Worm (Caenorhabditis elegans): Measurements from ENCODE around the gene T01B7.13.

Gene T01B7.13

DNA sequence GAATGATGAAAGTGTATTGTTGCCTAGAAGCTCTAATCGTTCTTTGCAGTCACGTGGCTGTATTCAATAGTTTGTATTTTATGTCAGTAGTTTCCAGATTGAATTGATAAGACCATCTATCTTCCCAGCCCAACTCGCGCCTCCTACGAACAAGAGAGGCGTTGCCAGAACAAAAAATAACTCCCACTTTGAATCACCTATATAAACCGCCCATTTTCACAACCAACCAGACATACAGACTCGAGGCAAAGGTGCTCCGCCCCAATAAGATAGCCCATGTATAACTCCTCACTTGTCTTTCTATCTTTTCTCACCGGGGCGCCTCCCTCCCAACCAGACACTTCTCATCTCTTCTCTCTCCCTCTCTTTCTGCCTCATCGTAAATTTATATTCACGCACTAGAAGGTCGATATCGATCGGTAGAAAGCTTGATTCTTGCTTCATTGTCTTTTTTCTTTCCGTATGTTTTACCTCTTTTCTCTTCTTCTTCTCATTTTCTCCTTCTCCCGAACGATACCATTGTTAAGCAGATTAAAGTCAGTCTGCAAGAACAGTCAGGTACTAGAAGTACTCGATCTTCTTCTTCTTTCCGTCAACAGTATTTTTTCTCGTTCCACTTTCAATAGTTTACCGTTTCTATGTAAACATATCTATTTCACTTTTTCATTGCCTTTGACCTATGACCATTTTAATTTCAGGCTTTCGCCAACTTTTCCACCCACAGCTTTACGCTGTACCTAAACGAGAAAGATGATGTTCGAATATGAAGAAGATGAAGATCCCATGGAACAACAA lies 28.4 kb downstream of the T01B7.13 start, which contains the start of gene mak-1 (continued):
- TF ChIP-seq hmg-11 (tag; optimal IDR thresholded peaks at IDR 0.05) (no peak), daf-12 (tag; optimal IDR thresholded peaks at IDR 0.05) (no peak), nhr-11 (tag; optimal IDR thresholded peaks at IDR 0.05) (no peak), nhr-76 (tag; optimal IDR thresholded peaks at IDR 0.05) (no peak), nhr-25 (tag; optimal IDR thresholded peaks at IDR 0.05) (peak; percentile 55), skn-1 (tag; optimal IDR thresholded peaks at IDR 0.05) (no peak), ama-1 (optimal IDR thresholded peaks at IDR 0.05) (peak; percentile 94), mml-1 (tag; optimal IDR thresholded peaks at IDR 0.05) (no peak)

ce11 chrII:8744555-8745448 lies 29.6 kb downstream of the T01B7.13 start:
- TF ChIP-seq nhr-11 (tag; optimal IDR thresholded peaks at IDR 0.05) (no peak), elt-1 (tag; optimal IDR thresholded peaks at IDR 0.05) (no peak), lin-39 (tag; optimal IDR thresholded peaks at IDR 0.05) (peak; percentile 47), eor-1 (tag; optimal IDR thresholded peaks at IDR 0.05) (no peak), nfya-1 (tag; optimal IDR thresholded peaks at IDR 0.05; ENCODE audit: insufficient read depth) (peak; percentile 37), nhr-12 (tag; optimal IDR thresholded peaks at IDR 0.05) (no peak), fkh-10 (GFP tag; optimal IDR thresholded peaks at IDR 0.05) (no peak), ceh-82 (tag; optimal IDR thresholded peaks at IDR 0.05) (no peak), skn-1 (tag; optimal IDR thresholded peaks at IDR 0.05) (no peak), jun-1 (tag; optimal IDR thresholded peaks at IDR 0.05) (peak; percentile 20), sea-2 (GFP tag; optimal IDR thresholded peaks at IDR 0.05) (no peak), nhr-43 (tag; optimal IDR thresholded peaks at IDR 0.05; ENCODE audit: poor library complexity, severe bottlenecking) (peak; percentile 36), unc-39 (tag; optimal IDR thresholded peaks at IDR 0.05) (no peak), unc-62 (GFP tag; optimal IDR thresholded peaks at IDR 0.05) (no peak), ama-1 (optimal IDR thresholded peaks at IDR 0.05) (peak; percentile 96), aly-2 (tag; optimal IDR thresholded peaks at IDR 0.05) (no peak), nhr-28 (tag; optimal IDR thresholded peaks at IDR 0.05) (no peak), elt-2 (tag; optimal IDR thresholded peaks at IDR 0.05) (peak; percentile 24), mdl-1 (tag; optimal IDR thresholded peaks at IDR 0.05) (peak; percentile 14), pha-4 (tag; optimal IDR thresholded peaks at IDR 0.05) (peak; percentile 41), egl-5 (tag; optimal IDR thresholded peaks at IDR 0.05) (no peak), ceh-28 (tag; optimal IDR thresholded peaks at IDR 0.05) (no peak), nhr-76 (tag; optimal IDR thresholded peaks at IDR 0.05) (no peak), mml-1 (tag; optimal IDR thresholded peaks at IDR 0.05) (no peak), ceh-16 (tag; optimal IDR thresholded peaks at IDR 0.05) (no peak), nhr-237 (tag; optimal IDR thresholded peaks at IDR 0.05) (no peak), ceh-9 (tag; optimal IDR thresholded peaks at IDR 0.05) (no peak), elt-3 (tag; optimal IDR thresholded peaks at IDR 0.05) (no peak), snpc-4 (tag; optimal IDR thresholded peaks at IDR 0.05) (no peak), nhr-25 (tag; optimal IDR thresholded peaks at IDR 0.05) (peak; percentile 85), pqm-1 (tag; optimal IDR thresholded peaks at IDR 0.05) (peak; percentile 3), egl-27 (tag; optimal IDR thresholded peaks at IDR 0.05) (no peak), R02D3.7 (tag; optimal IDR thresholded peaks at IDR 0.05) (no peak), lin-15B (tag; optimal IDR thresholded peaks at IDR 0.05) (no peak), ZK546.5 (tag; optimal IDR thresholded peaks at IDR 0.05) (no peak), nhr-23 (tag; optimal IDR thresholded peaks at IDR 0.05) (peak; percentile 67), tbx-2 (tag; optimal IDR thresholded peaks at IDR 0.05) (no peak), fkh-2 (tag; optimal IDR thresholded peaks at IDR 0.05) (no peak), nhr-67 (tag; optimal IDR thresholded peaks at IDR 0.05) (no peak), hmg-11 (tag; optimal IDR thresholded peaks at IDR 0.05) (no peak), nhr-77 (tag; optimal IDR thresholded peaks at IDR 0.05) (no peak), ztf-4 (tag; optimal IDR thresholded peaks at IDR 0.05) (peak; percentile 4), lsy-12 (tag; optimal IDR thresholded peaks at IDR 0.05) (no peak), fos-1 (tag; optimal IDR thresholded peaks at IDR 0.05) (no peak), zag-1 (tag; optimal IDR thresholded peaks at IDR 0.05) (no peak), ztf-11 (tag; optimal IDR thresholded peaks at IDR 0.05) (no peak), daf-12 (tag; optimal IDR thresholded peaks at IDR 0.05) (no peak)
